Worm (Caenorhabditis elegans) whole organism, L3 larva: ENCODE measurements around the gene F46B3.16.

Experiments
- ZK546.5 ChIP-seq: sonication (generic microtip); optimal IDR thresholded peaks from 2 replicates; lab custom pipeline; 2017; ENCODE audit warnings: missing biosample characterization, missing genetic modification characterization
- aly-2 ChIP-seq: fragments of 150-350 bp; optimal IDR thresholded peaks from 2 replicates; lab custom pipeline; 2014; ENCODE audit warnings: missing biosample characterization, missing genetic modification characterization
- ama-1 ChIP-seq: fragments of 150-350 bp; optimal IDR thresholded peaks from 2 replicates; lab custom pipeline; 2018
- ceh-28 ChIP-seq: fragments of 150-350 bp; optimal IDR thresholded peaks from 2 replicates; lab custom pipeline; 2014; ENCODE audit warnings: missing biosample characterization, missing genetic modification reagents, missing genetic modification characterization
- egl-27 ChIP-seq: sonication (generic microtip); optimal IDR thresholded peaks from 4 replicates; lab custom pipeline; 2017; ENCODE audit warnings: missing biosample characterization, missing genetic modification reagents, missing genetic modification characterization
- elt-1 ChIP-seq: fragments of 150-350 bp; optimal IDR thresholded peaks from 2 replicates; lab custom pipeline; 2014; ENCODE audit warnings: missing biosample characterization, missing genetic modification characterization
- elt-3 ChIP-seq, 3 experiments: fragments of 150-350 bp in 1 of 3; sonication (generic microtip) in 2 of 3; optimal IDR thresholded peaks; 2 replicates in 2 of 3; 4 replicates in 1 of 3; lab custom pipeline; 2014 to 2017; ENCODE audit warnings: missing biosample characterization in 3 of 3, missing genetic modification characterization in 3 of 3
- eor-1 ChIP-seq, 2 experiments: fragments of 150-350 bp; optimal IDR thresholded peaks; 2 replicates each; lab custom pipeline; 2014 to 2018; ENCODE audit warnings: missing biosample characterization in 2 of 2, missing genetic modification characterization in 2 of 2
- fkh-10 ChIP-seq: sonication (generic microtip); optimal IDR thresholded peaks from 2 replicates; lab custom pipeline; 2017; ENCODE audit warnings: missing biosample characterization, missing genetic modification reagents, missing genetic modification characterization
- fkh-2 ChIP-seq: fragments of 150-350 bp; optimal IDR thresholded peaks from 2 replicates; lab custom pipeline; 2014; ENCODE audit warnings: missing biosample characterization, missing genetic modification reagents, missing genetic modification characterization
- fos-1 ChIP-seq: fragments of 150-350 bp; optimal IDR thresholded peaks from 2 replicates; lab custom pipeline; 2014; ENCODE audit warnings: missing biosample characterization, missing genetic modification characterization
- hmg-11 ChIP-seq: sonication (generic microtip); optimal IDR thresholded peaks from 2 replicates; lab custom pipeline; 2016; ENCODE audit warnings: missing genetic modification characterization, missing compliant biosample characterization
- jun-1 ChIP-seq: fragments of 150-350 bp; optimal IDR thresholded peaks from 2 replicates; lab custom pipeline; 2014; ENCODE audit warnings: missing biosample characterization, missing genetic modification reagents, missing genetic modification characterization
- lin-15B ChIP-seq: fragments of 150-350 bp; optimal IDR thresholded peaks from 2 replicates; lab custom pipeline; 2014; ENCODE audit warnings: missing biosample characterization, missing genetic modification characterization
- lin-39 ChIP-seq: fragments of 150-350 bp; optimal IDR thresholded peaks from 2 replicates; lab custom pipeline; 2018; ENCODE audit warnings: missing biosample characterization, missing genetic modification reagents, missing genetic modification characterization
- lsy-12 ChIP-seq: sonication (generic microtip); optimal IDR thresholded peaks from 2 replicates; lab custom pipeline; 2016; ENCODE audit warnings: mild to moderate bottlenecking, missing genetic modification characterization, missing compliant biosample characterization
- mdl-1 ChIP-seq: fragments of 150-350 bp; optimal IDR thresholded peaks from 2 replicates; lab custom pipeline; 2014; ENCODE audit warnings: missing biosample characterization, missing genetic modification characterization
- mml-1 ChIP-seq: fragments of 150-350 bp; sonication (generic microtip); optimal IDR thresholded peaks from 3 replicates; lab custom pipeline; 2014; ENCODE audit warnings: missing biosample characterization, missing genetic modification characterization
- nfya-1 ChIP-seq: sonication (generic microtip); optimal IDR thresholded peaks from 2 replicates; lab custom pipeline; 2017; ENCODE audit warnings: missing genetic modification characterization, mild to moderate bottlenecking, missing compliant biosample characterization, antibody characterized with exemption, moderate library complexity; ENCODE audit not compliant: insufficient read depth
- nhr-11 ChIP-seq: fragments of 150-350 bp; optimal IDR thresholded peaks from 2 replicates; lab custom pipeline; 2014; ENCODE audit warnings: missing biosample characterization, missing genetic modification characterization
- nhr-23 ChIP-seq: fragments of 150-350 bp; optimal IDR thresholded peaks from 2 replicates; lab custom pipeline; 2014; ENCODE audit warnings: missing biosample characterization, missing genetic modification reagents, missing genetic modification characterization
- nhr-237 ChIP-seq: fragments of 150-350 bp; optimal IDR thresholded peaks from 2 replicates; lab custom pipeline; 2014; ENCODE audit warnings: missing biosample characterization, missing genetic modification characterization
- nhr-25 ChIP-seq: sonication (generic microtip); optimal IDR thresholded peaks from 2 replicates; lab custom pipeline; 2017; ENCODE audit warnings: missing biosample characterization, missing genetic modification characterization
- nhr-28 ChIP-seq: fragments of 150-350 bp; optimal IDR thresholded peaks from 2 replicates; lab custom pipeline; 2014; ENCODE audit warnings: missing biosample characterization, missing genetic modification characterization
- nhr-67 ChIP-seq: fragments of 150-350 bp; optimal IDR thresholded peaks from 2 replicates; lab custom pipeline; 2014; ENCODE audit warnings: missing biosample characterization, missing genetic modification characterization
- nhr-76 ChIP-seq: fragments of 150-350 bp; sonication (generic microtip); optimal IDR thresholded peaks from 5 replicates; lab custom pipeline; 2014; ENCODE audit warnings: missing biosample characterization, missing genetic modification characterization
- nhr-77 ChIP-seq: fragments of 150-350 bp; optimal IDR thresholded peaks from 2 replicates; lab custom pipeline; 2014; ENCODE audit warnings: missing biosample characterization, missing genetic modification characterization
- pqm-1 ChIP-seq: fragments of 150-350 bp; optimal IDR thresholded peaks from 2 replicates; lab custom pipeline; 2017; ENCODE audit warnings: missing biosample characterization, missing genetic modification characterization, inconsistent platforms
- sea-2 ChIP-seq: fragments of 150-350 bp; sonication (generic microtip); optimal IDR thresholded peaks from 4 replicates; lab custom pipeline; 2014; ENCODE audit warnings: missing biosample characterization, missing genetic modification reagents, missing genetic modification characterization
- skn-1 ChIP-seq: fragments of 150-350 bp; optimal IDR thresholded peaks from 2 replicates; lab custom pipeline; 2014; ENCODE audit warnings: missing biosample characterization, missing genetic modification characterization
- snpc-4 ChIP-seq: fragments of 150-350 bp; optimal IDR thresholded peaks from 2 replicates; lab custom pipeline; 2014; ENCODE audit warnings: missing biosample characterization, missing genetic modification characterization
- unc-39 ChIP-seq: sonication (generic microtip); optimal IDR thresholded peaks from 4 replicates; lab custom pipeline; 2017; ENCODE audit warnings: missing biosample characterization, missing genetic modification characterization
- unc-62 ChIP-seq: fragments of 150-350 bp; sonication (generic microtip); optimal IDR thresholded peaks from 4 replicates; lab custom pipeline; 2014; ENCODE audit warnings: missing biosample characterization, missing genetic modification reagents, missing genetic modification characterization
- zag-1 ChIP-seq: fragments of 150-350 bp; optimal IDR thresholded peaks from 2 replicates; lab custom pipeline; 2014; ENCODE audit warnings: missing biosample characterization, missing genetic modification characterization
- ztf-4 ChIP-seq: fragments of 150-350 bp; optimal IDR thresholded peaks from 2 replicates; lab custom pipeline; 2014; ENCODE audit warnings: missing biosample characterization, missing genetic modification characterization

Gene F46B3.16

ce11 chrV:20656626-20657025 lies 22.2 kb downstream of the F46B3.16 start:
- TF ChIP-seq fos-1 (tag; lab: Kevin White, UChicago) (no peak), lsy-12 (tag; lab: Kevin White, UChicago) (no peak), egl-27 (tag; lab: Kevin White, UChicago) (no peak), nhr-76 (tag; lab: Kevin White, UChicago) (no peak), sea-2 (GFP tag; lab: Kevin White, UChicago) (no peak), ceh-28 (no peak), zag-1 (no peak), fkh-2 (tag; lab: Kevin White, UChicago) (no peak), unc-39 (tag; lab: Kevin White, UChicago) (no peak), nhr-77 (no peak), nhr-237 (tag; lab: Kevin White, UChicago) (no peak), ztf-4 (tag; lab: Kevin White, UChicago) (no peak), nhr-11 (tag; lab: Kevin White, UChicago) (no peak), nhr-28 (tag; lab: Kevin White, UChicago) (no peak), snpc-4 (tag; lab: Kevin White, UChicago) (no peak), mdl-1 (tag; lab: Kevin White, UChicago) (no peak)

ce11 chrV:20660025-20660424 lies 25.6 kb downstream of the F46B3.16 start, which contains the start of gene W01F3.2:
W01F3.2 (plus strand) TSS chrV:20660325.
- TF ChIP-seq aly-2 (tag; lab: Kevin White, UChicago) (no peak), ZK546.5 (no peak), lin-15B (no peak), unc-62 (GFP tag; lab: Kevin White, UChicago) (no peak), mdl-1 (tag; lab: Kevin White, UChicago) (no peak), fkh-10 (GFP tag; lab: Kevin White, UChicago) (no peak), nhr-67 (tag; lab: Kevin White, UChicago) (no peak), nhr-25 (tag; lab: Kevin White, UChicago) (no peak)

- no peak for TF ChIP-seq skn-1 (tag; lab: Kevin White, UChicago)
- TF ChIP-seq nhr-23 (tag; lab: Kevin White, UChicago), result peak; percentile 74
- TF ChIP-seq, all 47 proteins: peak for 1
Measured at ce11 chrV:20662474-20662873, 28.0 kb downstream of the F46B3.16 start.

ce11 chrV:20663736-20664135 lies 29.3 kb downstream of the F46B3.16 start:
- no peak for TF ChIP-seq ama-1 (lab: Kevin White, UChicago)

ce11 chrV:20664930-20665329 lies 30.5 kb downstream of the F46B3.16 start:
- TF ChIP-seq lin-39 (tag; lab: Kevin White, UChicago), result no peak
- peak; percentile 37 for TF ChIP-seq nhr-23 (tag; lab: Kevin White, UChicago)

ce11 chrV:20666905-20667304 lies 32.5 kb downstream of the F46B3.16 start, which contains the start of gene mlt-11:
mlt-11 (plus strand) TSS chrV:20667205.
- TF ChIP-seq elt-3 (tag; optimal IDR thresholded peaks at IDR 0.05; lab: Kevin White, UChicago) (no peak), mml-1 (tag; lab: Kevin White, UChicago) (no peak), nhr-237 (tag; lab: Kevin White, UChicago) (no peak), fkh-10 (GFP tag; lab: Kevin White, UChicago) (no peak), hmg-11 (tag; lab: Kevin White, UChicago) (no peak)
- TF ChIP-seq, all 47 proteins: peak for 0

- TF ChIP-seq elt-1 (tag; lab: Kevin White, UChicago), result no peak
- no peak for TF ChIP-seq hmg-11 (tag; lab: Kevin White, UChicago)
- TF ChIP-seq mdl-1 (tag; lab: Kevin White, UChicago), result no peak
- no peak for TF ChIP-seq nfya-1 (tag; lab: Kevin White, UChicago)
- TF ChIP-seq nhr-11 (tag; lab: Kevin White, UChicago), result no peak
- TF ChIP-seq ztf-4 (tag; lab: Kevin White, UChicago), result no peak
- TF ChIP-seq pqm-1 (tag; lab: Kevin White, UChicago), result no peak
- TF ChIP-seq snpc-4 (tag; lab: Kevin White, UChicago), result no peak
- no peak for TF ChIP-seq unc-39 (tag; lab: Kevin White, UChicago)
- no peak for TF ChIP-seq unc-62 (GFP tag; lab: Kevin White, UChicago)
- no peak for TF ChIP-seq nhr-237 (tag; lab: Kevin White, UChicago)
- no peak for TF ChIP-seq skn-1 (tag; lab: Kevin White, UChicago)
- no peak for TF ChIP-seq sea-2 (GFP tag; lab: Kevin White, UChicago)
- no peak for TF ChIP-seq jun-1 (tag; lab: Kevin White, UChicago)
- TF ChIP-seq lin-39 (tag; lab: Kevin White, UChicago), result no peak
- TF ChIP-seq eor-1 (tag; optimal IDR thresholded peaks at IDR 0.05; lab: Kevin White, UChicago), result no peak
- TF ChIP-seq, all 47 proteins: peak for 0
Measured at ce11 chrV:20670625-20671024, 36.2 kb downstream of the F46B3.16 start.
